Fruit fly (Drosophila melanogaster) whole organism, embryonic: Measurements from ENCODE around the gene Pgls.

Experiments used
- Atf3 ChIP-seq: fragments of 200-800 bp; sonication (Bioruptor generic); optimal IDR thresholded peaks from 3 replicates; lab custom pipeline; 2016; ENCODE audit warnings: missing biosample characterization, missing genetic modification characterization
- Atf6 ChIP-seq: fragments of 200-800 bp; sonication (Bioruptor generic); IDR thresholded peaks from 2 replicates; pipeline ENCODE4 v1.3.6; 2022; ENCODE audit warnings: missing biosample characterization, missing genetic modification characterization
- BEAF-32 ChIP-seq: fragments of 200-800 bp; sonication (Bioruptor generic); optimal IDR thresholded peaks from 3 replicates; lab custom pipeline; 2017; ENCODE audit warnings: missing biosample characterization, missing genetic modification characterization, mild to moderate bottlenecking, moderate library complexity, missing genetic modification reagents
- CG15696 ChIP-seq: fragments of 200-800 bp; sonication (Bioruptor generic); optimal IDR thresholded peaks from 2 replicates; lab custom pipeline; 2019; ENCODE audit warnings: missing biosample characterization, mild to moderate bottlenecking, missing genetic modification characterization, moderate library complexity
- CG2129 ChIP-seq: fragments of 200-800 bp; sonication (Bioruptor generic); IDR thresholded peaks from 2 replicates; pipeline ENCODE4 v1.3.6; 2022; ENCODE audit warnings: missing biosample characterization, missing genetic modification characterization; ENCODE audit not compliant: partially characterized antibody
- CG9817 ChIP-seq: fragments of 200-800 bp; sonication (Bioruptor generic); optimal IDR thresholded peaks from 2 replicates; lab custom pipeline; 2018; ENCODE audit warnings: missing biosample characterization, mild to moderate bottlenecking, missing genetic modification characterization, moderate library complexity
- Gug ChIP-seq: fragments of 200-800 bp; sonication (Bioruptor generic); IDR thresholded peaks from 4 replicates; pipeline ENCODE4 v1.3.6; 2022; ENCODE audit warnings: missing biosample characterization, missing genetic modification characterization
- Max ChIP-seq: fragments of 200-800 bp; sonication (Bioruptor generic); optimal IDR thresholded peaks from 2 replicates; lab custom pipeline; 2016; ENCODE audit warnings: missing biosample characterization, mild to moderate bottlenecking, missing genetic modification characterization
- bab2 ChIP-seq: fragments of 200-800 bp; sonication (Bioruptor generic); optimal IDR thresholded peaks from 2 replicates; lab custom pipeline; 2016; ENCODE audit warnings: missing biosample characterization, missing genetic modification characterization
- chif ChIP-seq, 2 experiments: fragments of 200-800 bp; sonication (Bioruptor generic); optimal IDR thresholded peaks; 3 replicates each; lab custom pipeline; 2016; ENCODE audit warnings: missing biosample characterization in 2 of 2, missing genetic modification characterization in 2 of 2
- psq ChIP-seq: fragments of 200-800 bp; sonication (Bioruptor generic); optimal IDR thresholded peaks from 2 replicates; lab custom pipeline; 2017; ENCODE audit warnings: missing biosample characterization, missing genetic modification characterization
- repo ChIP-seq: fragments of 200-800 bp; sonication (Bioruptor generic); optimal IDR thresholded peaks from 2 replicates; lab custom pipeline; 2016; ENCODE audit warnings: missing biosample characterization, missing genetic modification characterization

dm6 chrX:10814832-10815372 is 32.3 kb upstream of the Pgls start:
- TF ChIP-seq repo (GFP tag; lab: Kevin White, UChicago) (no peak), CG2129 (GFP tag; lab: Robert Waterston, UW) (no peak), bab2 (no peak), Gug (GFP tag; lab: Robert Waterston, UW) (no peak), psq (GFP tag; lab: Kevin White, UChicago) (no peak), CG15696 (tag; lab: Kevin White, UChicago) (no peak), Atf3 (GFP tag; lab: Kevin White, UChicago) (peak; percentile 23), Atf6 (0 out of 2 replicates have a peak, but pooled peaks have one; percentile 6), Max (GFP tag; lab: Kevin White, UChicago) (no peak), BEAF-32 (no peak), chif (GFP tag; optimal IDR thresholded peaks at IDR 0.05; lab: Kevin White, UChicago) (no peak), CG9817 (no peak)
